Worm (Caenorhabditis elegans) whole organism, midembryonic: ENCODE measurements around the gene nlp-32.

Source experiments
- T22C8.4 ChIP-seq: fragments of 200-800 bp; sonication (Bioruptor generic); IDR thresholded peaks from 2 replicates; pipeline ENCODE4 v1.3.6; 2022; ENCODE audit warnings: missing genetic modification characterization, missing compliant biosample characterization
- cog-1 ChIP-seq: sonication (generic microtip); optimal IDR thresholded peaks from 2 replicates; lab custom pipeline; 2016; ENCODE audit warnings: missing genetic modification characterization, missing compliant biosample characterization
- flt-1 ChIP-seq: fragments of 200-800 bp; sonication (Bioruptor generic); IDR thresholded peaks from 2 replicates; pipeline ENCODE4 v1.3.6; 2022; ENCODE audit warnings: missing genetic modification characterization, missing compliant biosample characterization
- klf-2 ChIP-seq: fragments of 200-800 bp; sonication (Bioruptor generic); conservative IDR thresholded peaks from 2 replicates; pipeline ENCODE4 v1.3.6; 2022; ENCODE audit warnings: missing genetic modification reagents, missing genetic modification characterization, missing compliant biosample characterization
- med-1 ChIP-seq: sonication (generic microtip); optimal IDR thresholded peaks from 2 replicates; lab custom pipeline; 2017; ENCODE audit warnings: missing genetic modification characterization, mild to moderate bottlenecking, missing compliant biosample characterization, antibody characterized with exemption, missing genetic modification reagents; ENCODE audit not compliant: insufficient read depth
- ref-1 ChIP-seq: fragments of 200-800 bp; sonication (Bioruptor generic); conservative IDR thresholded peaks from 2 replicates; pipeline ENCODE4 v1.3.6; 2022; ENCODE audit warnings: missing genetic modification reagents, missing genetic modification characterization, missing compliant biosample characterization
- tab-1 ChIP-seq: fragments of 200-800 bp; sonication (Bioruptor generic); IDR thresholded peaks from 2 replicates; pipeline ENCODE4 v1.3.6; 2022; ENCODE audit warnings: missing genetic modification characterization, missing compliant biosample characterization
- ztf-23 ChIP-seq: fragments of 200-800 bp; sonication (Bioruptor generic); IDR thresholded peaks from 2 replicates; pipeline ENCODE4 v1.3.6; 2022; ENCODE audit warnings: missing genetic modification reagents, missing genetic modification characterization, missing compliant biosample characterization
- ztf-29 ChIP-seq: fragments of 200-800 bp; sonication (Bioruptor generic); IDR thresholded peaks from 2 replicates; pipeline ENCODE4 v1.3.6; 2022; ENCODE audit warnings: missing genetic modification reagents, missing genetic modification characterization, missing compliant biosample characterization

The nlp-32 gene

ce11 chrIII:486077-486597 lies at the start of gene nlp-32:
Gene nlp-32, minus strand, starts transcription at chrIII:486547.
- TF ChIP-seq T22C8.4 (GFP tag; lab: Robert Waterston, UW) (no peak), med-1 (GFP tag; lab: Kevin White, UChicago) (no peak), ztf-23 (no peak), tab-1 (GFP tag; lab: Robert Waterston, UW) (no peak), klf-2 (GFP tag; lab: Robert Waterston, UW) (no peak), cog-1 (tag; lab: Kevin White, UChicago) (no peak), flt-1 (GFP tag; lab: Robert Waterston, UW) (no peak), ref-1 (no peak), ztf-29 (GFP tag; lab: Robert Waterston, UW) (no peak)

- TF ChIP-seq cog-1 (tag; lab: Kevin White, UChicago) (no peak), ref-1 (peak; percentile 77), T22C8.4 (GFP tag; lab: Robert Waterston, UW) (peak; percentile 69), tab-1 (GFP tag; lab: Robert Waterston, UW) (peak; percentile 90), ztf-29 (GFP tag; lab: Robert Waterston, UW) (peak; percentile 60), ztf-23 (peak; percentile 84), med-1 (GFP tag; lab: Kevin White, UChicago) (peak; percentile 34), klf-2 (GFP tag; lab: Robert Waterston, UW) (peak; percentile 60; the same call in 1 of the 2 replicates), flt-1 (GFP tag; lab: Robert Waterston, UW) (peak; percentile 94)
Observed at ce11 chrIII:535266-536107, 49.1 kb upstream of the nlp-32 start.

- TF ChIP-seq tab-1 (GFP tag; lab: Robert Waterston, UW), result no peak
- no peak for TF ChIP-seq ref-1
- no peak for TF ChIP-seq T22C8.4 (GFP tag; lab: Robert Waterston, UW)
- no peak for TF ChIP-seq med-1 (GFP tag; lab: Kevin White, UChicago)
- TF ChIP-seq flt-1 (GFP tag; lab: Robert Waterston, UW), result no peak
- no peak for TF ChIP-seq ztf-29 (GFP tag; lab: Robert Waterston, UW)
- TF ChIP-seq ztf-23, result no peak
- no peak for TF ChIP-seq klf-2 (GFP tag; lab: Robert Waterston, UW)
- TF ChIP-seq cog-1 (tag; lab: Kevin White, UChicago), result no peak
Observed at ce11 chrIII:532152-532551, 45.8 kb upstream of the nlp-32 start.

ce11 chrIII:530899-531298 lies 44.6 kb upstream of the nlp-32 start:
- TF ChIP-seq ref-1, result no peak
- no peak for TF ChIP-seq med-1 (GFP tag; lab: Kevin White, UChicago)
- no peak for TF ChIP-seq T22C8.4 (GFP tag; lab: Robert Waterston, UW)
- TF ChIP-seq ztf-23, result no peak
- no peak for TF ChIP-seq klf-2 (GFP tag; lab: Robert Waterston, UW)
- TF ChIP-seq tab-1 (GFP tag; lab: Robert Waterston, UW), result no peak
- no peak for TF ChIP-seq flt-1 (GFP tag; lab: Robert Waterston, UW)
- no peak for TF ChIP-seq cog-1 (tag; lab: Kevin White, UChicago)
- TF ChIP-seq ztf-29 (GFP tag; lab: Robert Waterston, UW), result no peak

- TF ChIP-seq T22C8.4 (GFP tag; lab: Robert Waterston, UW), result no peak
- no peak for TF ChIP-seq flt-1 (GFP tag; lab: Robert Waterston, UW)
- no peak for TF ChIP-seq ztf-29 (GFP tag; lab: Robert Waterston, UW)
- no peak for TF ChIP-seq cog-1 (tag; lab: Kevin White, UChicago)
- TF ChIP-seq ztf-23, result no peak
- TF ChIP-seq med-1 (GFP tag; lab: Kevin White, UChicago), result no peak
- no peak for TF ChIP-seq tab-1 (GFP tag; lab: Robert Waterston, UW)
- TF ChIP-seq ref-1, result no peak
- TF ChIP-seq klf-2 (GFP tag; lab: Robert Waterston, UW), result no peak
Observed at ce11 chrIII:526824-527223, 40.5 kb upstream of the nlp-32 start, which contains the start of gene T22F7.4. Gene T22F7.4, minus strand, starts transcription at chrIII:526924.

- TF ChIP-seq tab-1 (GFP tag; lab: Robert Waterston, UW) (no peak), klf-2 (GFP tag; lab: Robert Waterston, UW) (no peak), ref-1 (no peak), ztf-23 (no peak), T22C8.4 (GFP tag; lab: Robert Waterston, UW) (no peak), cog-1 (tag; lab: Kevin White, UChicago) (no peak), flt-1 (GFP tag; lab: Robert Waterston, UW) (no peak), med-1 (GFP tag; lab: Kevin White, UChicago) (no peak), ztf-29 (GFP tag; lab: Robert Waterston, UW) (no peak)
Observed at ce11 chrIII:523944-524343, 37.6 kb upstream of the nlp-32 start, which contains the start of gene T22F7.3. Gene T22F7.3, minus strand, starts transcription at chrIII:524044.

- TF ChIP-seq T22C8.4 (GFP tag; lab: Robert Waterston, UW), result no peak
- no peak for TF ChIP-seq ref-1
- no peak for TF ChIP-seq ztf-29 (GFP tag; lab: Robert Waterston, UW)
- no peak for TF ChIP-seq klf-2 (GFP tag; lab: Robert Waterston, UW)
- TF ChIP-seq med-1 (GFP tag; lab: Kevin White, UChicago), result no peak
- no peak for TF ChIP-seq ztf-23
- no peak for TF ChIP-seq tab-1 (GFP tag; lab: Robert Waterston, UW)
- no peak for TF ChIP-seq cog-1 (tag; lab: Kevin White, UChicago)
- no peak for TF ChIP-seq flt-1 (GFP tag; lab: Robert Waterston, UW)
Observed at ce11 chrIII:513360-513759, 27.0 kb upstream of the nlp-32 start.

ce11 chrIII:512117-512516 lies 25.8 kb upstream of the nlp-32 start, which contains the start of gene F30H5.3:
Gene F30H5.3, minus strand, starts transcription at chrIII:512217.
- no peak for TF ChIP-seq tab-1 (GFP tag; lab: Robert Waterston, UW)
- no peak for TF ChIP-seq flt-1 (GFP tag; lab: Robert Waterston, UW)
- no peak for TF ChIP-seq cog-1 (tag; lab: Kevin White, UChicago)
- no peak for TF ChIP-seq med-1 (GFP tag; lab: Kevin White, UChicago)
- no peak for TF ChIP-seq T22C8.4 (GFP tag; lab: Robert Waterston, UW)
- no peak for TF ChIP-seq ztf-23
- no peak for TF ChIP-seq klf-2 (GFP tag; lab: Robert Waterston, UW)
- no peak for TF ChIP-seq ref-1
- no peak for TF ChIP-seq ztf-29 (GFP tag; lab: Robert Waterston, UW)
